Worm (Caenorhabditis elegans): ENCODE data around the gene H04J21.1.

ce11 chrIII:2371864-2372263 lies at the start of gene H04J21.1:
- TF ChIP-seq ceh-34 (tag; optimal IDR thresholded peaks at IDR 0.05) (no peak), lin-11 (tag; optimal IDR thresholded peaks at IDR 0.05) (no peak), tbx-7 (tag; optimal IDR thresholded peaks at IDR 0.05) (no peak), ceh-18 (tag; optimal IDR thresholded peaks at IDR 0.05) (no peak), elt-2 (tag; optimal IDR thresholded peaks at IDR 0.05) (no peak), sox-4 (tag; optimal IDR thresholded peaks at IDR 0.05) (no peak), mec-3 (tag; optimal IDR thresholded peaks at IDR 0.05; ENCODE audit: borderline replicate concordance) (no peak), ztf-16 (tag; optimal IDR thresholded peaks at IDR 0.05) (no peak), unc-86 (tag; optimal IDR thresholded peaks at IDR 0.05) (no peak), fkh-10 (GFP tag; optimal IDR thresholded peaks at IDR 0.05) (no peak), hlh-30 (tag; optimal IDR thresholded peaks at IDR 0.05; ENCODE audit: insufficient read depth) (no peak)
